Worm (Caenorhabditis elegans) whole organism, young adult: ENCODE results near the gene npp-5.

Experiments used
- ekl-4 ChIP-seq: fragments of 200-800 bp; sonication (Bioruptor generic); IDR thresholded peaks from 2 replicates; pipeline ENCODE4 v1.3.6; 2022; ENCODE audit warnings: missing genetic modification reagents, missing genetic modification characterization, missing compliant biosample characterization
- lir-1 ChIP-seq: fragments of 200-800 bp; sonication (Bioruptor generic); conservative IDR thresholded peaks from 2 replicates; pipeline ENCODE4 v1.3.6; 2022; ENCODE audit warnings: missing genetic modification reagents, missing genetic modification characterization, missing compliant biosample characterization
- zfh-2 ChIP-seq: fragments of 200-800 bp; sonication (Bioruptor generic); conservative IDR thresholded peaks from 2 replicates; pipeline ENCODE4 v1.3.6; 2022; ENCODE audit warnings: missing genetic modification reagents, missing genetic modification characterization, missing compliant biosample characterization

- TF ChIP-seq lir-1: no peak
- TF ChIP-seq zfh-2: no peak
- peak; percentile 76 for TF ChIP-seq ekl-4 (GFP tag; lab: Robert Waterston, UW)
Measured at ce11 chrII:11596157-11596740, 3.4 kb downstream of the npp-5 start.
